Fruit fly (Drosophila melanogaster) whole organism, embryonic: Measurements from ENCODE around the gene Tip60.

ENCODE experiments used
- Atf3 ChIP-seq: fragments of 200-800 bp; sonication (Bioruptor generic); optimal IDR thresholded peaks from 3 replicates; lab custom pipeline; 2016; ENCODE audit warnings: missing biosample characterization, missing genetic modification characterization
- Awh ChIP-seq: fragments of 200-800 bp; sonication (Bioruptor generic); IDR thresholded peaks from 2 replicates; pipeline ENCODE4, ENCODE4 v1.3.6; 2022; ENCODE audit warnings: missing biosample characterization, missing genetic modification characterization
- CG10366 ChIP-seq: fragments of 200-800 bp; sonication (Bioruptor generic); IDR thresholded peaks from 2 replicates; pipeline ENCODE4 v1.3.6; 2022; ENCODE audit warnings: missing biosample characterization, missing genetic modification characterization
- CG11398 ChIP-seq: fragments of 200-800 bp; sonication (Bioruptor generic); optimal IDR thresholded peaks from 2 replicates; lab custom pipeline; 2016; ENCODE audit warnings: missing biosample characterization, missing genetic modification characterization
- CG11560 ChIP-seq: fragments of 200-800 bp; sonication (Bioruptor generic); IDR thresholded peaks from 3 replicates; pipeline ENCODE4 v1.3.6; 2022; ENCODE audit warnings: missing biosample characterization, missing genetic modification characterization
- CG11723 ChIP-seq: fragments of 200-800 bp; sonication (Bioruptor generic); optimal IDR thresholded peaks from 2 replicates; lab custom pipeline; 2017; ENCODE audit warnings: missing biosample characterization, mild to moderate bottlenecking, missing genetic modification characterization
- CG13624 ChIP-seq: fragments of 200-800 bp; sonication (Bioruptor generic); optimal IDR thresholded peaks from 2 replicates; lab custom pipeline; 2016; ENCODE audit warnings: missing biosample characterization, missing genetic modification characterization
- CG15011 ChIP-seq: fragments of 200-800 bp; sonication (Bioruptor generic); optimal IDR thresholded peaks from 3 replicates; lab custom pipeline; 2018; ENCODE audit warnings: missing biosample characterization, mild to moderate bottlenecking, missing genetic modification characterization
- CG17328 ChIP-seq: fragments of 200-800 bp; sonication (Bioruptor generic); IDR thresholded peaks from 2 replicates; pipeline ENCODE4 v1.3.6; 2022; ENCODE audit warnings: missing biosample characterization, missing genetic modification characterization
- CG17361 ChIP-seq: fragments of 200-800 bp; sonication (Bioruptor generic); IDR thresholded peaks from 3 replicates; pipeline ENCODE4 v1.3.6; 2022; ENCODE audit warnings: missing biosample characterization, missing genetic modification characterization
- CG2120 ChIP-seq: fragments of 200-800 bp; sonication (Bioruptor generic); optimal IDR thresholded peaks from 3 replicates; lab custom pipeline; 2016; ENCODE audit warnings: missing biosample characterization, missing genetic modification characterization
- CG31224 ChIP-seq: fragments of 200-800 bp; sonication (Bioruptor generic); IDR thresholded peaks from 2 replicates; pipeline ENCODE4 v1.3.6; 2022; ENCODE audit warnings: missing biosample characterization, missing genetic modification characterization
- CG31365 ChIP-seq: fragments of 200-800 bp; sonication (Bioruptor generic); optimal IDR thresholded peaks from 2 replicates; lab custom pipeline; 2018; ENCODE audit warnings: missing biosample characterization, mild to moderate bottlenecking, missing genetic modification characterization
- CG34376 ChIP-seq: fragments of 200-800 bp; sonication (Bioruptor generic); optimal IDR thresholded peaks from 2 replicates; lab custom pipeline; 2018; ENCODE audit warnings: missing biosample characterization, mild to moderate bottlenecking, missing genetic modification characterization
- CG7556 ChIP-seq: fragments of 200-800 bp; sonication (Bioruptor generic); optimal IDR thresholded peaks from 2 replicates; lab custom pipeline; 2017; ENCODE audit warnings: missing biosample characterization, mild to moderate bottlenecking, missing genetic modification characterization
- CG9817 ChIP-seq: fragments of 200-800 bp; sonication (Bioruptor generic); optimal IDR thresholded peaks from 2 replicates; lab custom pipeline; 2018; ENCODE audit warnings: missing biosample characterization, mild to moderate bottlenecking, missing genetic modification characterization, moderate library complexity
- Dfd ChIP-seq, 2 experiments: fragments of >200 bp; optimal IDR thresholded peaks; 2 replicates each; lab custom pipeline; 2017; ENCODE audit warnings: missing biosample characterization in 2 of 2, missing genetic modification characterization in 2 of 2
- Dref ChIP-seq: fragments of 200-800 bp; sonication (Bioruptor generic); IDR thresholded peaks from 2 replicates; pipeline ENCODE4 v1.3.6; 2022; ENCODE audit warnings: missing biosample characterization, missing genetic modification characterization
- Ets97D ChIP-seq: fragments of 200-800 bp; sonication (Bioruptor generic); optimal IDR thresholded peaks from 3 replicates; lab custom pipeline; 2016; ENCODE audit warnings: missing biosample characterization, missing genetic modification characterization
- GATAe ChIP-seq: fragments of 200-800 bp; sonication (Bioruptor generic); conservative IDR thresholded peaks from 2 replicates; pipeline ENCODE4 v1.3.6; 2022; ENCODE audit warnings: missing biosample characterization, missing genetic modification characterization
- HLH3B ChIP-seq: fragments of 200-800 bp; sonication (Bioruptor generic); IDR thresholded peaks from 2 replicates; pipeline ENCODE4 v1.3.6; 2022; ENCODE audit warnings: missing biosample characterization, missing genetic modification characterization
- HLHmδ ChIP-seq: fragments of 200-800 bp; sonication (Bioruptor generic); optimal IDR thresholded peaks from 2 replicates; lab custom pipeline; 2018; ENCODE audit warnings: missing biosample characterization, mild to moderate bottlenecking, missing genetic modification characterization, moderate library complexity
- Hr51 ChIP-seq, 2 experiments: fragments of 200-800 bp; sonication (Bioruptor generic); optimal IDR thresholded peaks; 2 replicates in 1 of 2; 3 replicates in 1 of 2; lab custom pipeline; 2016 to 2018; ENCODE audit warnings: missing biosample characterization in 2 of 2, missing genetic modification characterization in 2 of 2, mild to moderate bottlenecking in 1 of 2, moderate library complexity in 1 of 2
- MTF-1 ChIP-seq: fragments of 200-800 bp; sonication (Bioruptor generic); optimal IDR thresholded peaks from 2 replicates; lab custom pipeline; 2018; ENCODE audit warnings: missing biosample characterization, mild to moderate bottlenecking, missing genetic modification characterization, borderline replicate concordance
- NC2β ChIP-seq: fragments of 200-800 bp; sonication (Bioruptor generic); optimal IDR thresholded peaks from 2 replicates; lab custom pipeline; 2016; ENCODE audit warnings: missing biosample characterization, missing genetic modification characterization
- Rx ChIP-seq: fragments of 200-800 bp; sonication (Bioruptor generic); IDR thresholded peaks from 2 replicates; pipeline ENCODE4 v1.3.6; 2022; ENCODE audit warnings: missing biosample characterization, missing genetic modification characterization
- Sin3A ChIP-seq: fragments of >200 bp; optimal IDR thresholded peaks from 2 replicates; lab custom pipeline; 2018
- Six4 ChIP-seq: fragments of 200-800 bp; sonication (Bioruptor generic); optimal IDR thresholded peaks from 2 replicates; lab custom pipeline; 2016; ENCODE audit warnings: missing biosample characterization, missing genetic modification characterization
- Trl ChIP-seq, 3 experiments: fragments of >200 bp in 2 of 3; fragments of 200-800 bp in 1 of 3; sonication (Bioruptor generic) in 1 of 3; optimal IDR thresholded peaks; 2 replicates in 1 of 3; 3 replicates in 2 of 3; lab custom pipeline; 2016 to 2017; ENCODE audit warnings: missing biosample characterization in 1 of 3, missing genetic modification characterization in 1 of 3
- ac ChIP-seq: fragments of 200-800 bp; sonication (Bioruptor generic); optimal IDR thresholded peaks from 3 replicates; lab custom pipeline; 2017; ENCODE audit warnings: missing biosample characterization, mild to moderate bottlenecking, missing genetic modification characterization
- chm ChIP-seq: fragments of 200-800 bp; sonication (Bioruptor generic); IDR thresholded peaks from 2 replicates; pipeline ENCODE4 v1.3.6; 2022; ENCODE audit warnings: missing biosample characterization, missing genetic modification characterization
- da ChIP-seq: fragments of 200-800 bp; sonication (Bioruptor generic); optimal IDR thresholded peaks from 2 replicates; lab custom pipeline; 2016; ENCODE audit warnings: missing biosample characterization, missing genetic modification characterization
- disco-r ChIP-seq: fragments of 200-800 bp; sonication (Bioruptor generic); optimal IDR thresholded peaks from 2 replicates; lab custom pipeline; 2016; ENCODE audit warnings: missing biosample characterization, missing genetic modification characterization
- dmrt99B ChIP-seq: fragments of 200-800 bp; sonication (Bioruptor generic); optimal IDR thresholded peaks from 2 replicates; lab custom pipeline; 2018; ENCODE audit warnings: missing biosample characterization, mild to moderate bottlenecking, missing genetic modification characterization, moderate library complexity
- eve ChIP-seq, 2 experiments: fragments of >200 bp; optimal IDR thresholded peaks; 2 replicates each; lab custom pipeline; 2017; ENCODE audit warnings: missing biosample characterization in 2 of 2, missing genetic modification characterization in 2 of 2
- hb ChIP-seq: fragments of 200-800 bp; sonication (Bioruptor generic); IDR thresholded peaks from 3 replicates; pipeline ENCODE4 v1.3.6; 2022; ENCODE audit warnings: missing biosample characterization, missing genetic modification characterization; ENCODE audit not compliant: partially characterized antibody
- her ChIP-seq: fragments of 200-800 bp; sonication (Bioruptor generic); optimal IDR thresholded peaks from 2 replicates; lab custom pipeline; 2016; ENCODE audit warnings: missing biosample characterization, missing genetic modification characterization
- jigr1 ChIP-seq: fragments of 200-800 bp; sonication (Bioruptor generic); IDR thresholded peaks from 3 replicates; pipeline ENCODE4 v1.3.6; 2022; ENCODE audit warnings: missing biosample characterization, missing genetic modification characterization
- knrl ChIP-seq: fragments of 200-800 bp; sonication (Bioruptor generic); IDR thresholded peaks from 3 replicates; pipeline ENCODE4 v1.3.6; 2022; ENCODE audit warnings: missing biosample characterization, missing genetic modification characterization; ENCODE audit not compliant: partially characterized antibody
- lilli ChIP-seq: fragments of 200-800 bp; sonication (Bioruptor generic); optimal IDR thresholded peaks from 3 replicates; lab custom pipeline; 2016; ENCODE audit warnings: missing biosample characterization, missing genetic modification characterization
- mirr ChIP-seq: fragments of 200-800 bp; sonication (Bioruptor generic); optimal IDR thresholded peaks from 3 replicates; lab custom pipeline; 2018; ENCODE audit warnings: missing biosample characterization, mild to moderate bottlenecking, missing genetic modification characterization
- onecut ChIP-seq: fragments of 200-800 bp; sonication (Bioruptor generic); IDR thresholded peaks from 2 replicates; pipeline ENCODE4 v1.3.6; 2022; ENCODE audit warnings: missing biosample characterization, missing genetic modification characterization
- otp ChIP-seq: fragments of 200-800 bp; sonication (Bioruptor generic); IDR thresholded peaks from 3 replicates; pipeline ENCODE4, ENCODE4 v1.3.6; 2022; ENCODE audit warnings: missing biosample characterization, missing genetic modification characterization
- pho ChIP-seq: fragments of 200-800 bp; sonication (Bioruptor generic); optimal IDR thresholded peaks from 2 replicates; lab custom pipeline; 2016; ENCODE audit warnings: missing biosample characterization, missing genetic modification characterization
- sd ChIP-seq: fragments of 200-800 bp; sonication (Bioruptor generic); optimal IDR thresholded peaks from 3 replicates; lab custom pipeline; 2018; ENCODE audit warnings: missing biosample characterization, mild to moderate bottlenecking, missing genetic modification characterization, moderate library complexity
- sob ChIP-seq: fragments of 200-800 bp; sonication (Bioruptor generic); IDR thresholded peaks from 2 replicates; pipeline ENCODE4 v1.3.6; 2022; ENCODE audit warnings: missing biosample characterization, missing genetic modification characterization
- tap ChIP-seq: fragments of 200-800 bp; optimal IDR thresholded peaks from 3 replicates; lab custom pipeline; 2019; ENCODE audit warnings: missing biosample characterization, mild to moderate bottlenecking, missing genetic modification characterization, moderate library complexity
- tna ChIP-seq: fragments of 200-800 bp; sonication (Bioruptor generic); IDR thresholded peaks from 2 replicates; pipeline ENCODE4 v1.3.6; 2022; ENCODE audit warnings: missing biosample characterization, missing genetic modification characterization; ENCODE audit not compliant: partially characterized antibody
- twi ChIP-seq: fragments of 200-800 bp; optimal IDR thresholded peaks from 2 replicates; lab custom pipeline; 2019; ENCODE audit warnings: missing biosample characterization, mild to moderate bottlenecking, missing genetic modification characterization, moderate library complexity
- unpg ChIP-seq: fragments of 200-800 bp; sonication (Bioruptor generic); optimal IDR thresholded peaks from 3 replicates; lab custom pipeline; 2018; ENCODE audit warnings: missing biosample characterization, mild to moderate bottlenecking, missing genetic modification characterization, moderate library complexity
- wek ChIP-seq: fragments of 200-800 bp; sonication (Bioruptor generic); optimal IDR thresholded peaks from 3 replicates; lab custom pipeline; 2018; ENCODE audit warnings: missing biosample characterization, mild to moderate bottlenecking, missing genetic modification characterization, moderate library complexity
- yki ChIP-seq: fragments of >200 bp; optimal IDR thresholded peaks from 3 replicates; lab custom pipeline; 2018

Tip60 gene

dm6 chrX:4105830-4106233 lies 11.5 kb downstream of the Tip60 start, which contains the start of gene cib (continued):
- TF ChIP-seq yki (lab: Kevin White, UChicago) (peak; percentile 24), chm (GFP tag; lab: Robert Waterston, UW) (peak; percentile 56; the same call in 1 of the 2 replicates), CG11723 (no peak), dmrt99B (no peak), Atf3 (GFP tag; lab: Kevin White, UChicago) (no peak), HLH3B (GFP tag; lab: Robert Waterston, UW) (no peak), CG13624 (GFP tag; lab: Kevin White, UChicago) (peak; percentile 24), da (GFP tag; lab: Kevin White, UChicago) (no peak), CG11560 (tag; lab: Robert Waterston, UW) (peak; percentile 86; the same call in 2 of the 3 replicates), Rx (GFP tag; lab: Robert Waterston, UW) (no peak), Six4 (no peak), Sin3A (lab: Kevin White, UChicago) (peak; percentile 17), HLHmδ (GFP tag; lab: Kevin White, UChicago) (peak; percentile 14), eve (GFP tag; optimal IDR thresholded peaks at IDR 0.05; lab: Kevin White, UChicago) (no peak), jigr1 (GFP tag; lab: Robert Waterston, UW) (no peak), sob (peak; percentile 63), ac (no peak), tna (GFP tag; lab: Robert Waterston, UW) (peak; percentile 71), CG15011 (GFP tag; lab: Kevin White, UChicago) (no peak), disco-r (GFP tag; lab: Kevin White, UChicago) (no peak), CG17328 (GFP tag; lab: Robert Waterston, UW) (no peak), MTF-1 (GFP tag; lab: Kevin White, UChicago) (peak; percentile 23), onecut (GFP tag; lab: Robert Waterston, UW) (no peak), lilli (GFP tag; lab: Kevin White, UChicago) (peak; percentile 21), knrl (GFP tag; lab: Robert Waterston, UW) (peak; percentile 81), Hr51 (GFP tag; optimal IDR thresholded peaks at IDR 0.05; lab: Kevin White, UChicago) (peak; percentile 12), her (GFP tag; lab: Kevin White, UChicago) (peak; percentile 61), CG31224 (GFP tag; lab: Robert Waterston, UW) (no peak), Dref (GFP tag; lab: Robert Waterston, UW) (peak; percentile 53), CG2120 (peak; percentile 47), CG11398 (GFP tag; lab: Kevin White, UChicago) (peak; percentile 33), unpg (GFP tag; lab: Kevin White, UChicago) (peak; percentile 22), CG17361 (GFP tag; lab: Robert Waterston, UW) (peak; percentile 29; the same call in 1 of the 3 replicates), sd (tag; lab: Kevin White, UChicago) (peak; percentile 15), CG34376 (GFP tag; lab: Kevin White, UChicago) (peak; percentile 60), Trl (optimal IDR thresholded peaks at IDR 0.05; lab: Kevin White, UChicago) (no peak), Trl (GFP tag; optimal IDR thresholded peaks at IDR 0.05; lab: Kevin White, UChicago) (peak; percentile 47), CG9817 (tag; lab: Kevin White, UChicago) (no peak), NC2β (GFP tag; lab: Kevin White, UChicago) (peak; percentile 65), tap (tag; lab: Kevin White, UChicago) (no peak), Ets97D (peak; percentile 83), hb (GFP tag; lab: Robert Waterston, UW) (0 out of 3 replicates have a peak, but pooled peaks have one; percentile 52), CG7556 (GFP tag; lab: Kevin White, UChicago) (no peak), otp (0 out of 3 replicates have a peak, but pooled peaks have one; percentile 62), Awh (no peak), CG31365 (tag; lab: Kevin White, UChicago) (peak; percentile 11), Dfd (GFP tag; optimal IDR thresholded peaks at IDR 0.05; lab: Kevin White, UChicago) (no peak), mirr (GFP tag; lab: Kevin White, UChicago) (no peak), wek (peak; percentile 5), twi (no peak), GATAe (GFP tag; lab: Robert Waterston, UW) (no peak), pho (no peak), CG10366 (GFP tag; lab: Robert Waterston, UW) (peak; percentile 22; the same call in 1 of the 2 replicates)
